Fruit fly (Drosophila melanogaster) whole organism, embryonic: ENCODE results near the gene CG9674.

Experiments used
- Bdp1 ChIP-seq: fragments of 200-800 bp; sonication (Bioruptor generic); optimal IDR thresholded peaks from 3 replicates; lab custom pipeline; 2016; ENCODE audit warnings: missing biosample characterization, missing genetic modification characterization
- Bgb ChIP-seq: fragments of 200-800 bp; sonication (Bioruptor generic); IDR thresholded peaks from 2 replicates; pipeline ENCODE4 v1.3.6; 2022; ENCODE audit warnings: missing biosample characterization, missing genetic modification characterization; ENCODE audit not compliant: partially characterized antibody
- BtbVII ChIP-seq: fragments of 200-800 bp; sonication (Bioruptor generic); optimal IDR thresholded peaks from 3 replicates; lab custom pipeline; 2017; ENCODE audit warnings: missing biosample characterization, mild to moderate bottlenecking, missing genetic modification characterization
- CG10267 ChIP-seq: fragments of 200-800 bp; sonication (Bioruptor generic); optimal IDR thresholded peaks from 2 replicates; lab custom pipeline; 2018; ENCODE audit warnings: missing biosample characterization, mild to moderate bottlenecking, missing genetic modification characterization, moderate library complexity
- CG10431 ChIP-seq: fragments of 200-800 bp; sonication (Bioruptor generic); optimal IDR thresholded peaks from 3 replicates; lab custom pipeline; 2018; ENCODE audit warnings: missing biosample characterization, mild to moderate bottlenecking, missing genetic modification characterization
- CG13296 ChIP-seq: fragments of 200-800 bp; sonication (Bioruptor generic); optimal IDR thresholded peaks from 3 replicates; lab custom pipeline; 2018; ENCODE audit warnings: missing biosample characterization, mild to moderate bottlenecking, missing genetic modification characterization
- CG14014 ChIP-seq: fragments of 200-800 bp; sonication (Bioruptor generic); IDR thresholded peaks from 2 replicates; pipeline ENCODE4 v1.3.6; 2022; ENCODE audit warnings: missing biosample characterization, missing genetic modification characterization
- CG15601 ChIP-seq: fragments of 200-800 bp; sonication (Bioruptor generic); optimal IDR thresholded peaks from 3 replicates; lab custom pipeline; 2019; ENCODE audit warnings: missing biosample characterization, mild to moderate bottlenecking, missing genetic modification characterization, moderate library complexity
- CG1603 ChIP-seq: fragments of 200-800 bp; sonication (Bioruptor generic); optimal IDR thresholded peaks from 2 replicates; lab custom pipeline; 2019; ENCODE audit warnings: missing biosample characterization, mild to moderate bottlenecking, missing genetic modification characterization, moderate library complexity
- CG16863 ChIP-seq: fragments of 200-800 bp; sonication (Bioruptor generic); optimal IDR thresholded peaks from 3 replicates; lab custom pipeline; 2016; ENCODE audit warnings: missing biosample characterization, missing genetic modification characterization
- CG17385 ChIP-seq: fragments of 200-800 bp; sonication (Bioruptor generic); optimal IDR thresholded peaks from 3 replicates; lab custom pipeline; 2018; ENCODE audit warnings: missing biosample characterization, mild to moderate bottlenecking, missing genetic modification characterization
- CG1792 ChIP-seq: fragments of 200-800 bp; sonication (Bioruptor generic); optimal IDR thresholded peaks from 2 replicates; lab custom pipeline; 2016; ENCODE audit warnings: missing biosample characterization, missing genetic modification characterization
- CG1832 ChIP-seq: fragments of 200-800 bp; sonication (Bioruptor generic); optimal IDR thresholded peaks from 2 replicates; lab custom pipeline; 2017; ENCODE audit warnings: missing biosample characterization, mild to moderate bottlenecking, missing genetic modification characterization, inconsistent platforms
- CG30431 ChIP-seq: fragments of 200-800 bp; sonication (Bioruptor generic); optimal IDR thresholded peaks from 2 replicates; lab custom pipeline; 2017; ENCODE audit warnings: missing biosample characterization, missing genetic modification characterization
- CG31365 ChIP-seq: fragments of 200-800 bp; sonication (Bioruptor generic); optimal IDR thresholded peaks from 2 replicates; lab custom pipeline; 2018; ENCODE audit warnings: missing biosample characterization, mild to moderate bottlenecking, missing genetic modification characterization
- CG3407 ChIP-seq: fragments of 200-800 bp; sonication (Bioruptor generic); optimal IDR thresholded peaks from 2 replicates; lab custom pipeline; 2018; ENCODE audit warnings: missing biosample characterization, mild to moderate bottlenecking, missing genetic modification characterization
- CG3847 ChIP-seq: fragments of 200-800 bp; sonication (Bioruptor generic); IDR thresholded peaks from 2 replicates; pipeline ENCODE4 v1.3.6; 2022; ENCODE audit warnings: missing biosample characterization, missing genetic modification characterization
- CG4730 ChIP-seq: fragments of 200-800 bp; sonication (Bioruptor generic); IDR thresholded peaks from 2 replicates; pipeline ENCODE4 v1.3.6; 2022; ENCODE audit warnings: missing biosample characterization, missing genetic modification characterization
- CG6791 ChIP-seq: fragments of 200-800 bp; sonication (Bioruptor generic); IDR thresholded peaks from 3 replicates; pipeline ENCODE4 v1.3.6; 2022; ENCODE audit warnings: missing biosample characterization, missing genetic modification characterization; ENCODE audit not compliant: partially characterized antibody
- CG6854 ChIP-seq: fragments of 200-800 bp; sonication (Bioruptor generic); optimal IDR thresholded peaks from 3 replicates; lab custom pipeline; 2017; ENCODE audit warnings: missing biosample characterization, mild to moderate bottlenecking, missing genetic modification characterization
- CG7271 ChIP-seq: fragments of 200-800 bp; sonication (Bioruptor generic); optimal IDR thresholded peaks from 2 replicates; lab custom pipeline; 2018; ENCODE audit warnings: missing biosample characterization, mild to moderate bottlenecking, missing genetic modification characterization, moderate library complexity
- CG7987 ChIP-seq: fragments of 200-800 bp; sonication (Bioruptor generic); optimal IDR thresholded peaks from 2 replicates; lab custom pipeline; 2018; ENCODE audit warnings: missing biosample characterization, mild to moderate bottlenecking, missing genetic modification characterization, moderate library complexity
- CG8478 ChIP-seq: fragments of >200 bp; optimal IDR thresholded peaks from 2 replicates; lab custom pipeline; 2018
- CG9727 ChIP-seq: fragments of 200-800 bp; sonication (Bioruptor generic); optimal IDR thresholded peaks from 3 replicates; lab custom pipeline; 2017; ENCODE audit warnings: missing biosample characterization, mild to moderate bottlenecking, missing genetic modification characterization
- CG9797 ChIP-seq: fragments of 200-800 bp; sonication (Bioruptor generic); optimal IDR thresholded peaks from 3 replicates; lab custom pipeline; 2018; ENCODE audit warnings: missing biosample characterization, mild to moderate bottlenecking, missing genetic modification characterization
- Ets65A ChIP-seq: fragments of 200-800 bp; sonication (Bioruptor generic); peaks from one replicate; lab custom pipeline; 2016; ENCODE audit warnings: missing biosample characterization, missing genetic modification characterization
- HmgZ ChIP-seq: fragments of 200-800 bp; sonication (Bioruptor generic); optimal IDR thresholded peaks from 2 replicates; lab custom pipeline; 2018; ENCODE audit warnings: missing biosample characterization, mild to moderate bottlenecking, missing genetic modification characterization
- Hmr ChIP-seq: fragments of 200-800 bp; sonication (Bioruptor generic); optimal IDR thresholded peaks from 3 replicates; lab custom pipeline; 2017; ENCODE audit warnings: mild to moderate bottlenecking, missing biosample characterization, missing genetic modification reagents, missing genetic modification characterization
- Lpt ChIP-seq: fragments of >200 bp; optimal IDR thresholded peaks from 2 replicates; lab custom pipeline; 2018; ENCODE audit warnings: missing biosample characterization, missing genetic modification characterization
- NC2β ChIP-seq: fragments of 200-800 bp; sonication (Bioruptor generic); optimal IDR thresholded peaks from 2 replicates; lab custom pipeline; 2016; ENCODE audit warnings: missing biosample characterization, missing genetic modification characterization
- PHDP ChIP-seq: fragments of 200-800 bp; sonication (Bioruptor generic); optimal IDR thresholded peaks from 3 replicates; lab custom pipeline; 2018; ENCODE audit warnings: missing biosample characterization, mild to moderate bottlenecking, missing genetic modification characterization, moderate library complexity
- Ravus ChIP-seq: fragments of 200-800 bp; sonication (Bioruptor generic); IDR thresholded peaks from 2 replicates; pipeline ENCODE4 v1.3.6; 2022; ENCODE audit warnings: missing biosample characterization, missing genetic modification characterization
- Rfx ChIP-seq: fragments of 200-800 bp; sonication (Bioruptor generic); IDR thresholded peaks from 2 replicates; pipeline ENCODE4 v1.3.6; 2022; ENCODE audit warnings: missing biosample characterization, missing genetic modification characterization
- Ssrp ChIP-seq: fragments of 200-800 bp; sonication (Bioruptor generic); optimal IDR thresholded peaks from 2 replicates; lab custom pipeline; 2018; ENCODE audit warnings: missing biosample characterization, mild to moderate bottlenecking, missing genetic modification characterization, moderate library complexity
- Taf1 ChIP-seq: fragments of 200-800 bp; sonication (Bioruptor generic); IDR thresholded peaks from 2 replicates; pipeline ENCODE4 v1.3.6; 2022; ENCODE audit warnings: missing biosample characterization, missing genetic modification characterization
- Xrp1 ChIP-seq: fragments of 200-800 bp; sonication (Bioruptor generic); IDR thresholded peaks from 2 replicates; pipeline ENCODE4 v1.3.6; 2022; ENCODE audit warnings: missing biosample characterization, missing genetic modification characterization
- aop ChIP-seq: fragments of 200-800 bp; sonication (Bioruptor generic); IDR thresholded peaks from 2 replicates; pipeline ENCODE4 v1.3.6; 2022; ENCODE audit warnings: missing biosample characterization, missing genetic modification characterization
- cg ChIP-seq: fragments of 200-800 bp; sonication (Bioruptor generic); optimal IDR thresholded peaks from 3 replicates; lab custom pipeline; 2019; ENCODE audit warnings: missing biosample characterization, mild to moderate bottlenecking, missing genetic modification characterization, moderate library complexity
- dati ChIP-seq: fragments of 200-800 bp; sonication (Bioruptor generic); IDR thresholded peaks from 2 replicates; pipeline ENCODE4 v1.3.6; 2022; ENCODE audit warnings: missing biosample characterization, missing genetic modification characterization
- dpn ChIP-seq, 2 experiments: fragments of 200-800 bp; sonication (Bioruptor generic); optimal IDR thresholded peaks; 3 replicates each; lab custom pipeline; 2016; ENCODE audit warnings: missing biosample characterization in 2 of 2, missing genetic modification characterization in 2 of 2
- gsb-n ChIP-seq: fragments of 200-800 bp; sonication (Bioruptor generic); optimal IDR thresholded peaks from 3 replicates; lab custom pipeline; 2018; ENCODE audit warnings: missing biosample characterization, mild to moderate bottlenecking, missing genetic modification characterization
- kah ChIP-seq: fragments of 200-800 bp; sonication (Bioruptor generic); optimal IDR thresholded peaks from 2 replicates; lab custom pipeline; 2018; ENCODE audit warnings: missing biosample characterization, mild to moderate bottlenecking, missing genetic modification characterization
- klu ChIP-seq: fragments of 200-800 bp; sonication (Bioruptor generic); IDR thresholded peaks from 2 replicates; pipeline ENCODE4 v1.3.6; 2022; ENCODE audit warnings: missing biosample characterization, missing genetic modification characterization
- knrl ChIP-seq: fragments of 200-800 bp; sonication (Bioruptor generic); IDR thresholded peaks from 3 replicates; pipeline ENCODE4 v1.3.6; 2022; ENCODE audit warnings: missing biosample characterization, missing genetic modification characterization; ENCODE audit not compliant: partially characterized antibody
- org-1 ChIP-seq: fragments of 200-800 bp; sonication (Bioruptor generic); optimal IDR thresholded peaks from 2 replicates; lab custom pipeline; 2017; ENCODE audit warnings: missing biosample characterization, missing genetic modification characterization
- otp ChIP-seq: fragments of 200-800 bp; sonication (Bioruptor generic); IDR thresholded peaks from 3 replicates; pipeline ENCODE4, ENCODE4 v1.3.6; 2022; ENCODE audit warnings: missing biosample characterization, missing genetic modification characterization
- ranshi ChIP-seq: fragments of 200-800 bp; sonication (Bioruptor generic); IDR thresholded peaks from 2 replicates; pipeline ENCODE4 v1.3.6; 2022; ENCODE audit warnings: missing biosample characterization, missing genetic modification characterization
- sr ChIP-seq: fragments of 200-800 bp; sonication (Bioruptor generic); IDR thresholded peaks from 3 replicates; pipeline ENCODE4 v1.3.6; 2022; ENCODE audit warnings: missing biosample characterization, missing genetic modification characterization
- tna ChIP-seq: fragments of 200-800 bp; sonication (Bioruptor generic); IDR thresholded peaks from 2 replicates; pipeline ENCODE4 v1.3.6; 2022; ENCODE audit warnings: missing biosample characterization, missing genetic modification characterization; ENCODE audit not compliant: partially characterized antibody
- tup ChIP-seq: fragments of 200-800 bp; sonication (Bioruptor generic); optimal IDR thresholded peaks from 2 replicates; lab custom pipeline; 2016; ENCODE audit warnings: missing biosample characterization, mild to moderate bottlenecking, missing genetic modification characterization, moderate library complexity
- wdn ChIP-seq: fragments of 200-800 bp; sonication (Bioruptor generic); IDR thresholded peaks from 2 replicates; pipeline ENCODE4 v1.3.6; 2022; ENCODE audit warnings: missing biosample characterization, missing genetic modification characterization

The CG9674 gene

DNA sequence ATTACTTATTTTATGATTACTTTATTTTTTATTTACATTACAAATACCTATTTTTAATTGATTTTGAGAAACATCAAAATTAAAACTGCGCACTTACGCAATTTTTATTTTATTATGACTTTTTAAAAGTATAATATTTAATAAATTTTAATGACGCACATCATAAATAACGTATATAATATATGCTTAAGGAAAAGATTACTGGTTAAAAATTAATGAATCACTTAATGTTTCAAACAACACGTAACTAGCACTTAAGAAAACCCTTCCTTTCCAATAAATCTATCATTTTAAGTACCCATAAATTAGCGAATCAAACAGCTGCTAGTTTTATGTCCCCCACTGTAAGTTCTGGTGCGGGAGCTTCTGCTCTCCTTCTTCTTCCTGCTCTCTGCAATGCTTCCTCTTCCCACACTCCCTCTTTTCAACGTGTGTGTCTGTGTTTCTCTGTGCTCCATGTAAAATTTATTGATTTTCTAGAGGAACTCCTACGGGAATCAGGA, 657 bp downstream of the CG9674 start (continued):
- peak; percentile 76 for TF ChIP-seq CG13296
- no peak for TF ChIP-seq CG16863 (GFP tag; lab: Kevin White, UChicago)
- no peak for TF ChIP-seq klu (GFP tag; lab: Robert Waterston, UW)
- peak; percentile 7 for TF ChIP-seq kah (GFP tag; lab: Kevin White, UChicago)
- no peak for TF ChIP-seq CG1832 (GFP tag; lab: Kevin White, UChicago)
- peak; percentile 68 for TF ChIP-seq CG17385 (GFP tag; lab: Kevin White, UChicago)
- TF ChIP-seq org-1 (GFP tag; lab: Kevin White, UChicago): peak; percentile 79
- TF ChIP-seq CG31365 (tag; lab: Kevin White, UChicago): no peak
- peak; percentile 64 for TF ChIP-seq Rfx (GFP tag; lab: Robert Waterston, UW)
- peak; percentile 76 for TF ChIP-seq PHDP (tag; lab: Kevin White, UChicago)
- no peak for TF ChIP-seq CG1792 (GFP tag; lab: Kevin White, UChicago)
- TF ChIP-seq Ssrp (tag; lab: Kevin White, UChicago): peak; percentile 80
- peak; percentile 79 for TF ChIP-seq Hmr (GFP tag; lab: Kevin White, UChicago)
- TF ChIP-seq CG9727: peak; percentile 70
- no peak for TF ChIP-seq tna
- TF ChIP-seq CG3407 (GFP tag; lab: Kevin White, UChicago): peak; percentile 31
- TF ChIP-seq Lpt (GFP tag; lab: Kevin White, UChicago): no peak
- TF ChIP-seq dati (GFP tag; lab: Robert Waterston, UW): 0 out of 2 replicates have a peak, but pooled peaks have one; percentile 21
- no peak for TF ChIP-seq CG1603 (tag; lab: Kevin White, UChicago)
- TF ChIP-seq CG6854 (GFP tag; lab: Kevin White, UChicago): peak; percentile 63
- TF ChIP-seq wdn (GFP tag; lab: Robert Waterston, UW): 0 out of 2 replicates have a peak, but pooled peaks have one; percentile 3
- TF ChIP-seq cg: no peak
- no peak for TF ChIP-seq CG8478 (lab: Kevin White, UChicago)
- peak; percentile 27 for TF ChIP-seq Taf1
- TF ChIP-seq CG10431: no peak
- TF ChIP-seq CG14014 (GFP tag; lab: Robert Waterston, UW): peak; percentile 28; the same call in 1 of the 2 replicates
- no peak for TF ChIP-seq CG7271 (tag; lab: Kevin White, UChicago)
- peak; percentile 61 for TF ChIP-seq gsb-n (tag; lab: Kevin White, UChicago)
- peak; percentile 47 for TF ChIP-seq CG30431
- no peak for TF ChIP-seq Ets65A (GFP tag; lab: Kevin White, UChicago)
- TF ChIP-seq dpn (GFP tag; optimal IDR thresholded peaks at IDR 0.05; lab: Kevin White, UChicago): peak in 1 of 2 experiments; percentile 53
- no peak for TF ChIP-seq CG7987 (GFP tag; lab: Kevin White, UChicago)
- TF ChIP-seq ranshi: peak; percentile 14; the same call in 1 of the 2 replicates
- TF ChIP-seq tup: no peak
- no peak for TF ChIP-seq CG3847 (GFP tag; lab: Robert Waterston, UW)
- no peak for TF ChIP-seq NC2β (GFP tag; lab: Kevin White, UChicago)
- TF ChIP-seq aop: no peak
- no peak for TF ChIP-seq CG9797 (GFP tag; lab: Kevin White, UChicago)
- TF ChIP-seq Bdp1 (GFP tag; lab: Kevin White, UChicago): no peak
- TF ChIP-seq Ravus (GFP tag; lab: Robert Waterston, UW): no peak
- peak; percentile 68 for TF ChIP-seq CG10267 (tag; lab: Kevin White, UChicago)
- no peak for TF ChIP-seq knrl
- TF ChIP-seq Xrp1 (GFP tag; lab: Robert Waterston, UW): peak; percentile 70
- TF ChIP-seq Bgb (GFP tag; lab: Robert Waterston, UW): no peak
- TF ChIP-seq sr (GFP tag; lab: Robert Waterston, UW): no peak
- TF ChIP-seq otp (GFP tag; lab: Robert Waterston, UW): no peak
- TF ChIP-seq CG4730 (GFP tag; lab: Robert Waterston, UW): peak; percentile 34; the same call in 1 of the 2 replicates
- peak; percentile 16 for TF ChIP-seq HmgZ (tag; lab: Kevin White, UChicago)
- TF ChIP-seq BtbVII: peak; percentile 85
- TF ChIP-seq CG15601: peak; percentile 64
- no peak for TF ChIP-seq CG6791
